Fruit fly (Drosophila melanogaster) whole organism, pupa: ENCODE data around the gene CG9316.

Experiments
- CG10348 ChIP-seq: fragments of 200-800 bp; sonication (Bioruptor generic); IDR thresholded peaks from 2 replicates; pipeline ENCODE4 v1.3.6; 2022; ENCODE audit warnings: missing biosample characterization, missing genetic modification characterization
- CG12605 ChIP-seq: fragments of 200-800 bp; sonication (Bioruptor generic); IDR thresholded peaks from 2 replicates; pipeline ENCODE4 v1.3.6; 2022; ENCODE audit warnings: missing biosample characterization, missing genetic modification characterization
- CG13204 ChIP-seq: fragments of 200-800 bp; sonication (Bioruptor generic); optimal IDR thresholded peaks from 2 replicates; lab custom pipeline; 2018; ENCODE audit warnings: missing biosample characterization, mild to moderate bottlenecking, missing genetic modification characterization, moderate library complexity
- CG14655 ChIP-seq: fragments of 200-800 bp; sonication (Bioruptor generic); optimal IDR thresholded peaks from 3 replicates; lab custom pipeline; 2017; ENCODE audit warnings: mild to moderate bottlenecking, missing biosample characterization, missing genetic modification reagents, missing genetic modification characterization
- CG15710 ChIP-seq: fragments of 200-800 bp; sonication (Bioruptor generic); optimal IDR thresholded peaks from 2 replicates; lab custom pipeline; 2018; ENCODE audit warnings: missing biosample characterization, mild to moderate bottlenecking, missing genetic modification characterization, moderate library complexity
- CG17806 ChIP-seq: fragments of 200-800 bp; sonication (Bioruptor generic); optimal IDR thresholded peaks from 2 replicates; lab custom pipeline; 2018; ENCODE audit warnings: missing biosample characterization, mild to moderate bottlenecking, missing genetic modification characterization, moderate library complexity
- CG32121 ChIP-seq: fragments of 200-800 bp; sonication (Bioruptor generic); IDR thresholded peaks from 2 replicates; pipeline ENCODE4 v1.3.6; 2022; ENCODE audit warnings: missing biosample characterization, missing genetic modification characterization
- CG34367 ChIP-seq: fragments of 200-800 bp; sonication (Bioruptor generic); optimal IDR thresholded peaks from 2 replicates; lab custom pipeline; 2018; ENCODE audit warnings: missing biosample characterization, mild to moderate bottlenecking, missing genetic modification characterization
- CG4496 ChIP-seq: fragments of 200-800 bp; sonication (Bioruptor generic); IDR thresholded peaks from 3 replicates; pipeline ENCODE4 v1.3.6; 2022; ENCODE audit warnings: missing biosample characterization, missing genetic modification characterization
- CG8159 ChIP-seq: fragments of 200-800 bp; sonication (Bioruptor generic); optimal IDR thresholded peaks from 3 replicates; lab custom pipeline; 2018; ENCODE audit warnings: missing biosample characterization, mild to moderate bottlenecking, missing genetic modification characterization, moderate library complexity
- CG8301 ChIP-seq: fragments of 200-800 bp; sonication (Bioruptor generic); optimal IDR thresholded peaks from 2 replicates; lab custom pipeline; 2018; ENCODE audit warnings: missing biosample characterization, mild to moderate bottlenecking, missing genetic modification characterization
- CG9948 ChIP-seq: fragments of 200-800 bp; sonication (Bioruptor generic); optimal IDR thresholded peaks from 2 replicates; lab custom pipeline; 2018; ENCODE audit warnings: missing biosample characterization, mild to moderate bottlenecking, missing genetic modification characterization, moderate library complexity
- D1 ChIP-seq: fragments of 200-800 bp; sonication (Bioruptor generic); optimal IDR thresholded peaks from 2 replicates; lab custom pipeline; 2018; ENCODE audit warnings: missing biosample characterization, mild to moderate bottlenecking, missing genetic modification characterization, moderate library complexity
- EcR ChIP-seq: fragments of 200-800 bp; sonication (Bioruptor generic); optimal IDR thresholded peaks from 3 replicates; lab custom pipeline; 2019; ENCODE audit warnings: missing biosample characterization, missing genetic modification characterization, mild to moderate bottlenecking, moderate library complexity, missing genetic modification reagents
- Ets98B ChIP-seq: fragments of 200-800 bp; sonication (Bioruptor generic); IDR thresholded peaks from 2 replicates; pipeline ENCODE4 v1.3.6; 2022; ENCODE audit warnings: missing biosample characterization, missing genetic modification characterization
- Pif1A ChIP-seq: fragments of 200-800 bp; sonication (Bioruptor generic); optimal IDR thresholded peaks from 3 replicates; lab custom pipeline; 2016; ENCODE audit warnings: missing biosample characterization, missing genetic modification characterization
- Pif1B ChIP-seq: fragments of 200-800 bp; sonication (Bioruptor generic); optimal IDR thresholded peaks from 3 replicates; lab custom pipeline; 2016; ENCODE audit warnings: missing biosample characterization, missing genetic modification characterization
- Snoo ChIP-seq: fragments of 200-800 bp; sonication (Bioruptor generic); optimal IDR thresholded peaks from 3 replicates; lab custom pipeline; 2017; ENCODE audit warnings: missing biosample characterization, mild to moderate bottlenecking, missing genetic modification characterization, inconsistent platforms
- fd96Ca ChIP-seq: fragments of 200-800 bp; sonication (Bioruptor generic); IDR thresholded peaks from 3 replicates; pipeline ENCODE4 v1.3.6; 2022; ENCODE audit warnings: missing biosample characterization, missing genetic modification characterization
- gl ChIP-seq: fragments of 200-800 bp; sonication (Bioruptor generic); optimal IDR thresholded peaks from 2 replicates; lab custom pipeline; 2018; ENCODE audit warnings: missing biosample characterization, mild to moderate bottlenecking, missing genetic modification characterization
- rn ChIP-seq: fragments of 200-800 bp; sonication (Bioruptor generic); IDR thresholded peaks from 2 replicates; pipeline ENCODE4 v1.3.6; 2022; ENCODE audit warnings: missing biosample characterization, missing genetic modification characterization

The CG9316 gene

DNA sequence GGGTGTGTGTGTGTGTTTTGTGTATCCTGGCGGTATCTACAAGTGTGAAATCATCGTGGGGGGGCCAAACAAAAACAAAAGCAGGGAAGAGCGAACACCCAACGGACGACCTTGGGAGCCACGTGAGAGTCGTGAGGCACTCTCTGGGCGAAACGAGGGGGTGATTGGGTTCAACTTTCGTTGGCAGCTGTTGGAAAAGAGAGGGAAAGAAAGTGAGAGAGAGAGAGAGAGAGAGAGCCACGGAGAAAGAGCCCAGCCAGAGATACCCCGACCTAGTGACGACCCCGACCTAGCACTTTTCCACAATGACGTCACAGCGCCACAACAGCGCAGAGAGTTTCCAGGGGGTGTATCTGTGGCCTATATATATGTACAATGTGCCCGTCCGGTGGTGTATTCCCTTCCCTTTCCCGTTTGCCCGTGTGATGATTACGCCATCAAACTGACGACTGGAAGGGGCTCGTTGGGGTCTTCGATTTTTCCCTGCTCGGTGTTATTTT, 20.4 kb downstream of the CG9316 start:
- TF ChIP-seq D1 (tag; lab: Kevin White, UChicago) = no peak
- TF ChIP-seq Pif1B (GFP tag; lab: Kevin White, UChicago) = no peak
- TF ChIP-seq CG13204 (GFP tag; lab: Kevin White, UChicago) = peak; percentile 5
- TF ChIP-seq CG34367 (tag; lab: Kevin White, UChicago) = no peak

DNA sequence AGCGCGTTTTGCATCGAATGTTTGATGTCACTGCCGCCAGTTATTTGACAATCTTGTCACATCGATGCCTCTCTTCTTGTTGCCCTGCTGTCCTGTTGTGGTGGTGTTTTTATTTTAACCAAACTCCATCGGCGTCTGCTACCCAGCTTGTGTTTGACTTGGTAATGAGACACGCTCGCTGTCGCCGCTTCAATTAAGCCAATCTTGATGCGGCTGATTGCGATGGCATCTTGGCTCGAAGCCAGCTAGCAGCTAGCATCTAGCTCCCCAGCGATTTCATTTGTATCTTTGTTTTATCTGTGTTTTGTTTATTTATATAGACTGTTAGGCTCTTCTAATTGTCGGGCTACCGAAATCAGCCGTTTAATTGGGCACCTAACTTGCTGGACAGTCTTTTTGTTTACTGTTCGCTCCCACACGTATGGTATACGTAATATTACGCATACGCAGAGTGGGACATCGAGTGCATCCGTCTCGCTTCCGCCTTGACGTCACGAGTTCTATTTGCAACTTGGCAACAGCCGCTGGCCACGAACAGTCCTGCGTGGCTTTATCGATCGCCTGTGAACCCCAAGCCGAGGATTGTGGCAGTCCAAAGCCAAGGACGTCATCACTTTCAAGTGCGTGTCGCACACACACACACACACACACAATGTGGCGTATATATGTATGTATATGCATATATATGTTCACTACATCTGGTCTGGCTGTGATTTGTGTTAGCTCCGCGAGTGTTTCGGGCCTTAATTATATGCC, 21.7 kb downstream of the CG9316 start:
- TF ChIP-seq CG34367 (tag; lab: Kevin White, UChicago) (no peak), fd96Ca (GFP tag; lab: Robert Waterston, UW) (no peak), CG10348 (GFP tag; lab: Robert Waterston, UW) (no peak), Ets98B (no peak), Snoo (tag; lab: Kevin White, UChicago) (no peak), CG4496 (GFP tag; lab: Robert Waterston, UW) (no peak), CG8301 (tag; lab: Kevin White, UChicago) (no peak), CG14655 (GFP tag; lab: Kevin White, UChicago) (no peak), CG32121 (no peak), EcR (no peak), rn (GFP tag; lab: Robert Waterston, UW) (no peak), CG15710 (tag; lab: Kevin White, UChicago) (no peak), CG9948 (tag; lab: Kevin White, UChicago) (no peak), CG13204 (GFP tag; lab: Kevin White, UChicago) (no peak), CG17806 (tag; lab: Kevin White, UChicago) (no peak), Pif1B (GFP tag; lab: Kevin White, UChicago) (no peak), CG12605 (GFP tag; lab: Robert Waterston, UW) (no peak), CG8159 (tag; lab: Kevin White, UChicago) (no peak), D1 (tag; lab: Kevin White, UChicago) (no peak), Pif1A (GFP tag; lab: Kevin White, UChicago) (no peak)

DNA sequence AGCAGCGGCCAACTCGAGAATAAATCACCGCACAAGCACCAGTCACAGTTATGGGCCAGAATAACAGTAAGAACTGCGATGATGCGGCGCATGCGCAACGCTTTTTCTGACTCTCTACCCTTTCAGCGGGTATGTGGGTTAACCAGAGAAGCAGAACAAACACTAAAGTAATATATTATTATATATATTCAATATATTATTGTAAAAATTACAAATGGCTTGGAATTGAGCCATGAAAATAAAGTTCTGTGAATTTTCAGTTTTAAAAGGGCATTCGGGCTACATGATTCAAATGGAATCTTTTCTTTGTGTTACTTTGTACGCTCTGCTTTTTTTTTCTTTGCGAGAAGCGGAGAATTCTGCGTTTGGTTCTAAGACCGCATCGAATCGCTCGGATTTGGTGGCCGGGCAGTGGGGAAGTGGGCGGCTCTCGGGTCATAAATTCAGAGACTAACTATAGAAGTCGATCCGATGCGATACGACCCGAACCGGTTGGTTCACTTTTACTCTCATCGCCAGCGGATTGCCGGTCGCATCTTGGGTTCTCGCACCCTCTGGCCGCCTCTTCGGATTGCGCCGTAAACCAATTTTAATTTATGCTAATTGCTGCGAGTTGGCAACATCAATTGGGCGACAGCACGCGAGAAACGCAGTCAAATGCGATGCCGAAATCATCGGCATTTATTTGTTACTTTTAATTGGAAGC, 25.7 kb downstream of the CG9316 start:
- TF ChIP-seq fd96Ca (GFP tag; lab: Robert Waterston, UW) = peak; percentile 54; the same call in 2 of the 3 replicates
- peak; percentile 82 for TF ChIP-seq CG9948 (tag; lab: Kevin White, UChicago)
- TF ChIP-seq gl (tag; lab: Kevin White, UChicago) = no peak
- TF ChIP-seq D1 (tag; lab: Kevin White, UChicago) = peak; percentile 51
- peak; percentile 56 for TF ChIP-seq CG13204 (GFP tag; lab: Kevin White, UChicago)
- TF ChIP-seq CG32121 = no peak
- peak; percentile 85 for TF ChIP-seq Snoo (tag; lab: Kevin White, UChicago)
- TF ChIP-seq CG12605 (GFP tag; lab: Robert Waterston, UW) = peak; percentile 43; the same call in 1 of the 2 replicates
- TF ChIP-seq Pif1A (GFP tag; lab: Kevin White, UChicago) = peak; percentile 57
- TF ChIP-seq Pif1B (GFP tag; lab: Kevin White, UChicago) = peak; percentile 61
- no peak for TF ChIP-seq EcR
- TF ChIP-seq Ets98B = peak; percentile 64
- peak; percentile 90 for TF ChIP-seq CG14655 (GFP tag; lab: Kevin White, UChicago)
- TF ChIP-seq CG4496 (GFP tag; lab: Robert Waterston, UW) = peak; percentile 57; the same call in 2 of the 3 replicates
- TF ChIP-seq rn (GFP tag; lab: Robert Waterston, UW) = peak; percentile 23; the same call in 1 of the 2 replicates
- no peak for TF ChIP-seq CG10348 (GFP tag; lab: Robert Waterston, UW)
- peak; percentile 76 for TF ChIP-seq CG34367 (tag; lab: Kevin White, UChicago)
- peak; percentile 78 for TF ChIP-seq CG8159 (tag; lab: Kevin White, UChicago)
- peak; percentile 90 for TF ChIP-seq CG15710 (tag; lab: Kevin White, UChicago)
- TF ChIP-seq CG17806 (tag; lab: Kevin White, UChicago) = peak; percentile 74
- peak; percentile 83 for TF ChIP-seq CG8301 (tag; lab: Kevin White, UChicago)

DNA sequence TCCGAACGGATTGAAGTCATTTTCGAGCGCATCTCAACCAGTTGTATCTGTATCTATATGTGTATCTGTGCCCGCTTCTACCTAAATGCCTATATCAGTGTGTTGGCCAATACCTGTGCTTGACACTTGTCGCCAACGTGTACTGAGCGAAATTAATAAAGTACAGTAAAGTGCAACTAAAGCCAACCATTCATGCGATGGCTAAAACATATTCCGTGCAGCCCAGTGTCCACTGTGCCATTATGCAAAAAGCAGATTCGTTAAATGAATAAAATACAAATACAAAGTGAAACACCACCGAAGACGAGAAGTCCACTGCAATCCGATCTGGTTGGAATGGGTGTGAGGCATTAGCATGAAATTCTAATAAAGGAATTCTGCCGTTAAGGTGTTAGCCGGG, 31.3 kb downstream of the CG9316 start:
- TF ChIP-seq CG12605 (GFP tag; lab: Robert Waterston, UW) (no peak), Ets98B (peak; percentile 40; the same call in 1 of the 2 replicates), CG32121 (no peak), CG8301 (tag; lab: Kevin White, UChicago) (peak; percentile 36), CG14655 (GFP tag; lab: Kevin White, UChicago) (peak; percentile 59), CG34367 (tag; lab: Kevin White, UChicago) (peak; percentile 2), fd96Ca (GFP tag; lab: Robert Waterston, UW) (peak; percentile 39; the same call in 2 of the 3 replicates), EcR (no peak), gl (tag; lab: Kevin White, UChicago) (no peak), CG9948 (tag; lab: Kevin White, UChicago) (no peak), Pif1B (GFP tag; lab: Kevin White, UChicago) (peak; percentile 35), CG15710 (tag; lab: Kevin White, UChicago) (no peak), CG10348 (GFP tag; lab: Robert Waterston, UW) (no peak), CG17806 (tag; lab: Kevin White, UChicago) (no peak), Pif1A (GFP tag; lab: Kevin White, UChicago) (peak; percentile 48), CG4496 (GFP tag; lab: Robert Waterston, UW) (no peak)
